Worm (Caenorhabditis elegans): ENCODE data around the gene Y46G5A.34.

ce11 chrII:12787831-12788248 lies 11.4 kb downstream of the Y46G5A.34 start, which contains the start of gene alkb-7:
- no peak for TF ChIP-seq ceh-2 (tag; optimal IDR thresholded peaks at IDR 0.05)
- no peak for TF ChIP-seq nhr-11 (tag; optimal IDR thresholded peaks at IDR 0.05)
- TF ChIP-seq fkh-6 (tag; optimal IDR thresholded peaks at IDR 0.05) = no peak
- no peak for TF ChIP-seq gmeb-2 (tag; optimal IDR thresholded peaks at IDR 0.05)
- TF ChIP-seq hlh-13 (GFP tag; optimal IDR thresholded peaks at IDR 0.05) = no peak
- no peak for TF ChIP-seq tbx-2 (tag; optimal IDR thresholded peaks at IDR 0.05)
- TF ChIP-seq pha-4 (tag; optimal IDR thresholded peaks at IDR 0.05) = no peak
- no peak for TF ChIP-seq pqm-1 (tag; optimal IDR thresholded peaks at IDR 0.05)
